Worm (Caenorhabditis elegans) whole organism, L1 larva: ENCODE results near the gene hipr-1.

Experiments
- C04F5.9 ChIP-seq: sonication (generic microtip); optimal IDR thresholded peaks from 2 replicates; lab custom pipeline; 2016; ENCODE audit warnings: missing genetic modification characterization, missing compliant biosample characterization
- C16A3.4 ChIP-seq: fragments of 150-350 bp; optimal IDR thresholded peaks from 2 replicates; lab custom pipeline; 2014; ENCODE audit warnings: missing biosample characterization, missing genetic modification characterization
- C34B4.2 ChIP-seq: sonication (generic microtip); optimal IDR thresholded peaks from 2 replicates; lab custom pipeline; 2017; ENCODE audit warnings: mild to moderate bottlenecking, missing genetic modification characterization, missing compliant biosample characterization
- alr-1 ChIP-seq: fragments of 200-800 bp; sonication (Bioruptor generic); optimal IDR thresholded peaks from 2 replicates; lab custom pipeline; 2018; ENCODE audit warnings: borderline replicate concordance, mild to moderate bottlenecking, missing genetic modification characterization, missing compliant biosample characterization
- ceh-82 ChIP-seq, 3 experiments: fragments of 150-350 bp in 1 of 3; sonication (generic microtip) in 2 of 3; optimal IDR thresholded peaks; 2 replicates each; lab custom pipeline; 2014 to 2017; ENCODE audit warnings: missing biosample characterization in 3 of 3, missing genetic modification characterization in 3 of 3
- dpl-1 ChIP-seq, 3 experiments: fragments of 150-350 bp in 2 of 3; sonication (generic microtip) in 1 of 3; optimal IDR thresholded peaks; 2 replicates each; lab custom pipeline; 2014 to 2017; ENCODE audit warnings: missing biosample characterization in 3 of 3, missing genetic modification characterization in 3 of 3, missing genetic modification reagents in 3 of 3
- efl-1 ChIP-seq, 4 experiments: fragments of 150-350 bp; optimal IDR thresholded peaks in 3 of 4; peaks in 1 of 4; 1 replicate in 1 of 4; 2 replicates in 3 of 4; lab custom pipeline; 2014; ENCODE audit warnings: missing biosample characterization in 2 of 4, missing genetic modification characterization in 2 of 4, missing genetic modification reagents in 2 of 4
- efl-3 ChIP-seq: fragments of 200-800 bp; sonication (Bioruptor generic); optimal IDR thresholded peaks from 2 replicates; lab custom pipeline; 2018; ENCODE audit warnings: mild to moderate bottlenecking, missing genetic modification characterization, missing compliant biosample characterization
- egl-13 ChIP-seq: sonication (generic microtip); optimal IDR thresholded peaks from 2 replicates; lab custom pipeline; 2016; ENCODE audit warnings: missing genotype, missing genetic modification reagents, missing genetic modification characterization, missing compliant biosample characterization
- egl-27 ChIP-seq, 2 experiments: fragments of 150-350 bp in 1 of 2; sonication (generic microtip); optimal IDR thresholded peaks; 3 replicates each; lab custom pipeline; 2017 to 2018; ENCODE audit warnings: missing biosample characterization in 2 of 2, missing genetic modification characterization in 2 of 2, missing genetic modification reagents in 2 of 2
- elt-3 ChIP-seq, 6 experiments: fragments of 150-350 bp in 1 of 6; sonication (generic microtip); optimal IDR thresholded peaks; 2 replicates each; lab custom pipeline; 2017 to 2018; ENCODE audit warnings: missing biosample characterization in 6 of 6, missing genetic modification characterization in 6 of 6, inconsistent platforms in 1 of 6
- ets-5 ChIP-seq: fragments of 200-800 bp; sonication (Bioruptor generic); IDR thresholded peaks from 2 replicates; pipeline ENCODE4 v1.3.6; 2022; ENCODE audit warnings: missing genetic modification characterization, missing compliant biosample characterization
- fkh-8 ChIP-seq: sonication (generic microtip); optimal IDR thresholded peaks from 2 replicates; lab custom pipeline; 2016; ENCODE audit warnings: mild to moderate bottlenecking, missing genetic modification characterization, missing compliant biosample characterization
- hlh-4 ChIP-seq: sonication (generic microtip); optimal IDR thresholded peaks from 2 replicates; lab custom pipeline; 2016; ENCODE audit warnings: mild to moderate bottlenecking, missing genetic modification characterization, missing compliant biosample characterization
- hpl-2 ChIP-seq: fragments of 150-350 bp; optimal IDR thresholded peaks from 2 replicates; lab custom pipeline; 2014; ENCODE audit warnings: missing biosample characterization, missing genetic modification reagents, missing genetic modification characterization
- irx-1 ChIP-seq: sonication (generic microtip); optimal IDR thresholded peaks from 2 replicates; lab custom pipeline; 2016; ENCODE audit warnings: missing genetic modification characterization, missing compliant biosample characterization
- lin-13 ChIP-seq: fragments of 150-350 bp; optimal IDR thresholded peaks from 2 replicates; lab custom pipeline; 2014; ENCODE audit warnings: missing biosample characterization, missing genetic modification reagents, missing genetic modification characterization
- lin-35 ChIP-seq, 2 experiments: fragments of 150-350 bp; optimal IDR thresholded peaks; 2 replicates each; lab custom pipeline; 2014; ENCODE audit warnings: missing biosample characterization in 2 of 2, missing genetic modification characterization in 2 of 2, missing genetic modification reagents in 2 of 2
- lsy-2 ChIP-seq, 2 experiments: fragments of 150-350 bp; optimal IDR thresholded peaks; 2 replicates each; lab custom pipeline; 2014; ENCODE audit warnings: missing biosample characterization in 2 of 2, missing genetic modification characterization in 2 of 2
- nhr-11 ChIP-seq: fragments of 150-350 bp; optimal IDR thresholded peaks from 2 replicates; lab custom pipeline; 2014; ENCODE audit warnings: missing biosample characterization, missing genetic modification characterization
- nhr-20 ChIP-seq: sonication (generic microtip); optimal IDR thresholded peaks from 2 replicates; lab custom pipeline; 2016; ENCODE audit warnings: mild to moderate bottlenecking, missing genetic modification characterization, missing compliant biosample characterization
- nhr-71 ChIP-seq: sonication (generic microtip); optimal IDR thresholded peaks from 2 replicates; lab custom pipeline; 2016; ENCODE audit warnings: mild to moderate bottlenecking, missing genetic modification characterization, moderate library complexity, missing compliant biosample characterization
- nhr-76 ChIP-seq: sonication (generic microtip); optimal IDR thresholded peaks from 2 replicates; lab custom pipeline; 2017; ENCODE audit warnings: missing biosample characterization, missing genetic modification characterization
- nhr-77 ChIP-seq: fragments of 150-350 bp; optimal IDR thresholded peaks from 2 replicates; lab custom pipeline; 2014; ENCODE audit warnings: missing biosample characterization, missing genetic modification characterization
- nhr-85 ChIP-seq: sonication (generic microtip); peaks from one replicate; lab custom pipeline; 2016; ENCODE audit warnings: missing genetic modification characterization, inconsistent platforms, missing compliant biosample characterization
- nhr-90 ChIP-seq: sonication (generic microtip); optimal IDR thresholded peaks from 2 replicates; lab custom pipeline; 2016; ENCODE audit warnings: mild to moderate bottlenecking, missing genetic modification characterization, missing compliant biosample characterization; ENCODE audit not compliant: poor library complexity
- pag-3 ChIP-seq: sonication (generic microtip); optimal IDR thresholded peaks from 2 replicates; lab custom pipeline; 2017; ENCODE audit warnings: missing genetic modification characterization, mild to moderate bottlenecking, missing compliant biosample characterization, antibody characterized with exemption, borderline replicate concordance; ENCODE audit not compliant: insufficient read depth
- pax-3 ChIP-seq: fragments of 200-800 bp; sonication (Bioruptor generic); optimal IDR thresholded peaks from 2 replicates; lab custom pipeline; 2018; ENCODE audit warnings: mild to moderate bottlenecking, missing genetic modification characterization, moderate library complexity, missing compliant biosample characterization
- snu-23 ChIP-seq: sonication (generic microtip); optimal IDR thresholded peaks from 2 replicates; lab custom pipeline; 2016; ENCODE audit warnings: missing genetic modification characterization, missing compliant biosample characterization
- sox-4 ChIP-seq: sonication (generic microtip); optimal IDR thresholded peaks from 2 replicates; lab custom pipeline; 2016; ENCODE audit warnings: missing genetic modification characterization, missing compliant biosample characterization
- sptf-1 ChIP-seq: fragments of 150-350 bp; optimal IDR thresholded peaks from 2 replicates; lab custom pipeline; 2014; ENCODE audit warnings: missing biosample characterization, missing genetic modification characterization
- sup-37 ChIP-seq: fragments of 200-800 bp; sonication (Bioruptor generic); optimal IDR thresholded peaks from 2 replicates; lab custom pipeline; 2018; ENCODE audit warnings: mild to moderate bottlenecking, missing genetic modification characterization, missing compliant biosample characterization
- swsn-7 ChIP-seq: sonication (generic microtip); optimal IDR thresholded peaks from 2 replicates; lab custom pipeline; 2016; ENCODE audit warnings: missing genetic modification characterization, missing compliant biosample characterization
- unc-86 ChIP-seq: sonication (generic microtip); optimal IDR thresholded peaks from 2 replicates; lab custom pipeline; 2016; ENCODE audit warnings: missing genetic modification characterization, missing compliant biosample characterization
- vab-15 ChIP-seq: sonication (generic microtip); optimal IDR thresholded peaks from 2 replicates; lab custom pipeline; 2017; ENCODE audit warnings: missing genotype, mild to moderate bottlenecking, missing genetic modification characterization, missing compliant biosample characterization
- xbp-1 ChIP-seq: sonication (generic microtip); optimal IDR thresholded peaks from 2 replicates; lab custom pipeline; 2016; ENCODE audit warnings: missing genetic modification characterization, missing compliant biosample characterization
- zip-4 ChIP-seq: fragments of 200-800 bp; sonication (Bioruptor generic); optimal IDR thresholded peaks from 2 replicates; lab custom pipeline; 2018; ENCODE audit warnings: mild to moderate bottlenecking, missing genetic modification characterization, moderate library complexity, missing compliant biosample characterization

hipr-1 gene

ce11 chrIII:8716084-8716483 is 3.9 kb upstream of the hipr-1 start, which contains the start of gene B0303.14:
B0303.14 (minus strand) TSS chrIII:8716184.
- TF ChIP-seq C34B4.2 (tag; lab: Kevin White, UChicago) = no peak
- no peak for TF ChIP-seq efl-3
- no peak for TF ChIP-seq nhr-90 (tag; lab: Kevin White, UChicago)
- TF ChIP-seq hpl-2 (GFP tag; lab: Kevin White, UChicago) = no peak
- TF ChIP-seq nhr-77 = no peak
- no peak for TF ChIP-seq irx-1
- no peak for TF ChIP-seq sptf-1 (tag; lab: Kevin White, UChicago)
- no peak for TF ChIP-seq nhr-76 (tag; lab: Kevin White, UChicago)
- no peak for TF ChIP-seq ets-5
- TF ChIP-seq xbp-1 (tag; lab: Kevin White, UChicago) = no peak
- no peak for TF ChIP-seq nhr-85 (tag; lab: Kevin White, UChicago)
- TF ChIP-seq zip-4 = no peak
- no peak for TF ChIP-seq unc-86 (tag; lab: Kevin White, UChicago)
- TF ChIP-seq pag-3 (tag; lab: Kevin White, UChicago) = no peak
- no peak for TF ChIP-seq lin-13

DNA sequence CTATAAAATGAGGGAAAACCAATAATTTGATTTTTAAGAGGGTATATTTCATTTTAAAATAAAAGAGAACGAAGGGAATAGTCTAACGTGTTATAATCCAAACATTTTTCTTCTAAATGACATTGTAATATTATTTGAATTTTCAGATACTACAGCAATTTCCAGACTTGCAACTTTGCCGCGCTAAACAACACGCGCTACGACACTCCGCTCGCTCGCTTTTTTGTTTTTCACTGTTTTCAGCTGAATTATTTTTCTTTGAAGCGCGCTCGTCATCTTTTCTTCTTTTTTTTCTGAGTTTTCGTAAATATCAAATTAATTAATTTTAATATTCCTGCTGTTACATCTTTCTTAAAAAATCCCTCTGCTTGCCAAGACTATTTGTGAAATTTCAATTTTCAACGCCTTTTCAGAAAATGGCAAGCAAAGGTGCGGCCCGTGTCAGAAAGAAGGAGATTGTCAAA is 2.7 kb upstream of the hipr-1 start, which contains the start of gene mrpl-11:
Gene mrpl-11, plus strand, starts transcription at position 414 of the 464 bp plus-strand sequence.
- peak; percentile 17 for TF ChIP-seq nhr-71 (tag; lab: Kevin White, UChicago)
- peak; percentile 9 for TF ChIP-seq swsn-7
- peak; percentile 4 to 48 for TF ChIP-seq lin-35 (GFP tag; optimal IDR thresholded peaks at IDR 0.05; lab: Kevin White, UChicago)
- no peak for TF ChIP-seq nhr-20 (tag; lab: Kevin White, UChicago)
- TF ChIP-seq dpl-1 (GFP tag; optimal IDR thresholded peaks at IDR 0.05; lab: Kevin White, UChicago) = peak in 2 of 3 experiments; percentile 8 to 34
- TF ChIP-seq vab-15 (tag; lab: Kevin White, UChicago) = no peak
- no peak for TF ChIP-seq unc-86 (tag; lab: Kevin White, UChicago)
- peak in 1 of 2 experiments; percentile 33 for TF ChIP-seq efl-1 (optimal IDR thresholded peaks at IDR 0.05; lab: Kevin White, UChicago)
- TF ChIP-seq efl-1 (GFP tag; optimal IDR thresholded peaks at IDR 0.05 in 1 of 2; lab: Kevin White, UChicago) = peak; percentile 33 to 89
- TF ChIP-seq lsy-2 (tag; optimal IDR thresholded peaks at IDR 0.05; lab: Kevin White, UChicago) = peak in 1 of 2 experiments; percentile 45
- peak; percentile 21 for TF ChIP-seq snu-23
- peak in 1 of 3 experiments; percentile 6 for TF ChIP-seq ceh-82 (tag; optimal IDR thresholded peaks at IDR 0.05; lab: Kevin White, UChicago)

DNA sequence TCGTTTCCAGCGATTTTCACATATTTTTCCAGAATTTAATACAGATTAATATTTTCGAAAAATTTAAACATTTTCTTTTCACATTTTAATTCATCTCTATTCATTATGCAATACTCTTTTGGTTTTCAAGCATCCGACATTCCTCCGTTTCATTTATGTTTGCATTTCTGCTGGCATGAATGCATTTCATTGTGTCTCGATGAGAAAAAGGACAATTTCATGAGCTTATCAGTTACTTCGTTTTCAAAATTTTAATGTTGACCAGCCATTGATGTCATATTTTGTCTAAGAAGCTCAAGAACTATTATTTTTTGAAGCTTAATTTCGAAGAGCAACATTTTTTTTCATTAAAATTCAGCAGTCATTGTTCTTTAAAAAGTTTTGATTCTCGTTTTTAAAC is 1.4 kb upstream of the hipr-1 start:
- peak in 1 of 2 experiments; percentile 11 for TF ChIP-seq lin-35 (GFP tag; optimal IDR thresholded peaks at IDR 0.05; lab: Kevin White, UChicago)
- TF ChIP-seq pax-3 (tag; lab: Kevin White, UChicago) = no peak
- TF ChIP-seq, all 84 proteins: peak for 1

ce11 chrIII:8719105-8719504 is 897 bp upstream of the hipr-1 start:
- TF ChIP-seq vab-15 (tag; lab: Kevin White, UChicago) = no peak
- TF ChIP-seq nhr-11 = no peak
- no peak for TF ChIP-seq C16A3.4 (tag; lab: Kevin White, UChicago)
- no peak for TF ChIP-seq sup-37 (GFP tag; lab: Kevin White, UChicago)
- no peak for TF ChIP-seq sox-4 (tag; lab: Kevin White, UChicago)
- no peak for TF ChIP-seq egl-13 (tag; lab: Kevin White, UChicago)
- TF ChIP-seq C04F5.9 (tag; lab: Kevin White, UChicago) = no peak
- TF ChIP-seq hlh-4 (tag; lab: Kevin White, UChicago) = no peak
- no peak for TF ChIP-seq elt-3 (tag; optimal IDR thresholded peaks at IDR 0.05; lab: Kevin White, UChicago)
- TF ChIP-seq nhr-77 = no peak
- no peak for TF ChIP-seq ceh-82 (tag; optimal IDR thresholded peaks at IDR 0.05; lab: Kevin White, UChicago)
- no peak for TF ChIP-seq efl-3
- no peak for TF ChIP-seq fkh-8 (tag; lab: Kevin White, UChicago)
- no peak for TF ChIP-seq egl-27 (tag; optimal IDR thresholded peaks at IDR 0.05; lab: Kevin White, UChicago)
- TF ChIP-seq alr-1 = no peak
- TF ChIP-seq nhr-76 (tag; lab: Kevin White, UChicago) = no peak
- TF ChIP-seq sptf-1 (tag; lab: Kevin White, UChicago) = no peak
- TF ChIP-seq snu-23 = no peak
